Worm (Caenorhabditis elegans) whole organism, dauer: ENCODE results near the gene T28A11.16.

Experiments
- unc-62 ChIP-seq: sonication (generic microtip); optimal IDR thresholded peaks from 2 replicates; lab custom pipeline; 2017; ENCODE audit warnings: missing biosample characterization, missing genetic modification reagents, missing genetic modification characterization

Gene T28A11.16

ce11 chrV:3227373-3227772 lies 31.6 kb downstream of the T28A11.16 start, which contains the start of gene K08D9.2:
Gene K08D9.2, plus strand, starts transcription at chrV:3227673.
- no peak for TF ChIP-seq unc-62

- no peak for TF ChIP-seq unc-62
Measured at ce11 chrV:3218604-3219003, 40.4 kb downstream of the T28A11.16 start.

- TF ChIP-seq unc-62, result no peak
Measured at ce11 chrV:3210147-3210546, 48.9 kb downstream of the T28A11.16 start, which contains the start of gene apx-1. Gene apx-1, plus strand, starts transcription at chrV:3210196.

- no peak for TF ChIP-seq unc-62
Measured at ce11 chrV:3208940-3209339, 50.1 kb downstream of the T28A11.16 start.
